Fruit fly (Drosophila melanogaster): ENCODE data around the gene Mdh1.

Gene Mdh1

DNA sequence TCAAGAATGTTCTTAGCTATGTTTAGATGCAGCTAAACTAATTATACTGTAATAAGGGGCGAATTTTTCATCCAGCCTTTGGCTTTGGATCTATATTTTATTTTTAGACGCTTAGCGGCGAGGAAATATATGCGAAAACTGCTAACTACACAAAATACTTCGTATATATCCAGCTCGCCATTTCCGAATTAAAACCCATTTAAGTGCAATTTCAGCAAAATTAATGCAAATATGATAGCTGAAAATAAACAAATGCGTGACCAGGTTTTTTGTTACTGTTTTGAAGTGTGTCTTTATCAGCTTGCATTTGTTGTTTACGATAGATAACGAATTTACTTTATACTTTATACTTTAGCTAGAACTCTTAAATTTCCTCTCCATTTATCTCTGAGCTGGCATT is 1.1 kb downstream of the Mdh1 start:
- no peak for TF ChIP-seq CG8301 (tag; optimal IDR thresholded peaks at IDR 0.05)
- TF ChIP-seq CG14655 (GFP tag; optimal IDR thresholded peaks at IDR 0.05) = no peak

DNA sequence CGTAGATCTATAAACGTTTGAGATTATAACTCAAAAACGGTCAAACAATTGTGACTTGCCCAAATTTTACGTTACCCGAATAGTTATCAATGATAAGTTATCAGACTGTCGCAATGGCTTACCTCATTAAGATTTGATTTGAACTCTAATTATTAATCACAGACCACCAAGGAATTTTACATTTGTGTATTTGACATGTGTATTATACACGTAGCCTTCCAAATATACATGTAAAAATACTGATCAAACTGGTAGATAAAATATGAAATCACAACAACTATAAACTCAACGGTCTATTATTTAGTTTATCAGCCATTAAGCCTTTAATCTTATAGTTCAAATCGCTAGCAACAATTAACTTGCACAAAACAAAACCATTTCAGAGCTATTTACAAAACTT is 2.7 kb downstream of the Mdh1 start:
- TF ChIP-seq CG17806 (tag; optimal IDR thresholded peaks at IDR 0.05) = no peak
- TF ChIP-seq CG9948 (tag; optimal IDR thresholded peaks at IDR 0.05) = no peak
- TF ChIP-seq CG15710 (tag; optimal IDR thresholded peaks at IDR 0.05) = no peak
- TF ChIP-seq CG32121 (GFP tag; IDR thresholded peaks at IDR 0.05) = no peak

DNA sequence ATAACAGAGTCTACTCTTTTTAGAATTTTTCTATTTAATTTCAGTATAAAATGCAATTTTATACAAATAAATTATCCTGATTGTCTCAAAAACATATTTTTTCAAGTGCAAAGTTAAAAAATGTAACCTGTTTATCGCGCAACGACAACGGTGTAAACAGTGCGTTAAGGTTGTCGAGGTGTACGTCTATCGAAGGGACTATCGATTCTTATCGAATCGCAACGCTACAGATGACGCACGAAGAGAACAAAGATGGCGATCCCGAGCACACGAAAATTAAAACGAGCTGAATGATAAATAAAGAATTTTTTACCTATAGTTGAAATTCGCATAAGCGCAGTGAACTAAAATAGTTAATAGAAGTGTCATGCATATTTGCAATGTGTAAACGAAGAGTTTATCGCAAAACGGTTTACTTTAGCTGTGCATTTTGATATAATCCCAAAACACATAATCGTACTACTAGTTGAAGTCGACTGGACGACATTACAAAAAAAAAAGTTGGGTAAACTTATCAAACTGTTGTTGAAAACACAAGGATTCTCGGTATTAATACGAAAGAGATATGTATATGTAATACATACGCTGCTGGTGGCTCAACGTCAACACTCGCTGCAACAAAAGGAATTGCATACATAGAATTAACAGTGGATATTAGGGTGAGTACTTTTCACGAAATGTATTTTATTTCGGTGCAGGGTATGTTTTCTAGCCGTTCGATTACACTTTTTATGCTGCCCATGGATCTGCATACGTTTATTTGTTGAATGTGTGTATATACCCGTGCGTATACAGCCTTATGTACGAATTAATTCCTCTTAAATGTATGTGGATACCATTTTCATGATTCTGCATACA is 8.0 kb downstream of the Mdh1 start, which contains the start of gene da:
Gene da, plus strand, starts transcription at position 237 of the 858 bp plus-strand sequence.
- TF ChIP-seq fd96Ca (GFP tag; IDR thresholded peaks at IDR 0.05) (no peak), CG34367 (tag; optimal IDR thresholded peaks at IDR 0.05) (peak; percentile 17), CG15710 (tag; optimal IDR thresholded peaks at IDR 0.05) (peak; percentile 39), CG4496 (GFP tag; IDR thresholded peaks at IDR 0.05) (peak; percentile 65; the same call in 2 of the 3 replicates), rn (GFP tag; IDR thresholded peaks at IDR 0.05) (no peak), CG8159 (tag; optimal IDR thresholded peaks at IDR 0.05) (peak; percentile 31), Pif1B (GFP tag; optimal IDR thresholded peaks at IDR 0.05) (no peak), CG12605 (GFP tag; IDR thresholded peaks at IDR 0.05) (peak; percentile 28), CG32121 (GFP tag; IDR thresholded peaks at IDR 0.05) (peak; percentile 61; the same call in 1 of the 2 replicates), CG17806 (tag; optimal IDR thresholded peaks at IDR 0.05) (peak; percentile 31), CG9948 (tag; optimal IDR thresholded peaks at IDR 0.05) (peak; percentile 32), gl (tag; optimal IDR thresholded peaks at IDR 0.05) (no peak), Pif1A (GFP tag; optimal IDR thresholded peaks at IDR 0.05) (peak; percentile 45), D1 (tag; optimal IDR thresholded peaks at IDR 0.05) (peak; percentile 72), CG8301 (tag; optimal IDR thresholded peaks at IDR 0.05) (peak; percentile 16), Snoo (tag; optimal IDR thresholded peaks at IDR 0.05) (peak; percentile 41), CG13204 (GFP tag; optimal IDR thresholded peaks at IDR 0.05) (no peak), EcR (GFP tag; optimal IDR thresholded peaks at IDR 0.05) (no peak), Ets98B (GFP tag; IDR thresholded peaks at IDR 0.05) (peak; percentile 67)

DNA sequence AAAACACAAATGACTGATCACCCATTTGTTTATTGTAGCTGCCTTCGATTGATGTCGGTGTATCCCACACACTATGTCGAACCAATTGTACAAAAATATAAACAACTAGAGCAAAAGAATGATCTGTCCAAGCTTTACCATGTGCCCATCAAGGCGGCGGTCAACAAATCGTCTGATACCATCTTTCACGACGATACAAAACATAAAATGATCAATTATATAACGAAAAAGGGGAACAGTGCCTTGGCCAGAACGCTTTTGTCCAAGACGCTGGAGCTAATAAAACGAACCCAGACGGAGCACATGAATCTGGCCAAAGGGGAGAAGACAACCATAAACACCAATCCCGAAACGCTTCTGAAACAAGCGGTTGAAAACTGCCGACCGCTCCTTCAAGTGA is 9.3 kb downstream of the Mdh1 start:
- TF ChIP-seq CG17806 (tag; optimal IDR thresholded peaks at IDR 0.05) = no peak
- no peak for TF ChIP-seq CG13204 (GFP tag; optimal IDR thresholded peaks at IDR 0.05)
- no peak for TF ChIP-seq Ets98B (GFP tag; IDR thresholded peaks at IDR 0.05)
- no peak for TF ChIP-seq CG4496 (GFP tag; IDR thresholded peaks at IDR 0.05)
- no peak for TF ChIP-seq rn (GFP tag; IDR thresholded peaks at IDR 0.05)
- no peak for TF ChIP-seq fd96Ca (GFP tag; IDR thresholded peaks at IDR 0.05)
- TF ChIP-seq Snoo (tag; optimal IDR thresholded peaks at IDR 0.05) = no peak
- TF ChIP-seq CG32121 (GFP tag; IDR thresholded peaks at IDR 0.05) = no peak
- TF ChIP-seq Pif1A (GFP tag; optimal IDR thresholded peaks at IDR 0.05) = no peak
- TF ChIP-seq gl (tag; optimal IDR thresholded peaks at IDR 0.05) = no peak
- TF ChIP-seq CG8301 (tag; optimal IDR thresholded peaks at IDR 0.05) = no peak
- TF ChIP-seq D1 (tag; optimal IDR thresholded peaks at IDR 0.05) = no peak

DNA sequence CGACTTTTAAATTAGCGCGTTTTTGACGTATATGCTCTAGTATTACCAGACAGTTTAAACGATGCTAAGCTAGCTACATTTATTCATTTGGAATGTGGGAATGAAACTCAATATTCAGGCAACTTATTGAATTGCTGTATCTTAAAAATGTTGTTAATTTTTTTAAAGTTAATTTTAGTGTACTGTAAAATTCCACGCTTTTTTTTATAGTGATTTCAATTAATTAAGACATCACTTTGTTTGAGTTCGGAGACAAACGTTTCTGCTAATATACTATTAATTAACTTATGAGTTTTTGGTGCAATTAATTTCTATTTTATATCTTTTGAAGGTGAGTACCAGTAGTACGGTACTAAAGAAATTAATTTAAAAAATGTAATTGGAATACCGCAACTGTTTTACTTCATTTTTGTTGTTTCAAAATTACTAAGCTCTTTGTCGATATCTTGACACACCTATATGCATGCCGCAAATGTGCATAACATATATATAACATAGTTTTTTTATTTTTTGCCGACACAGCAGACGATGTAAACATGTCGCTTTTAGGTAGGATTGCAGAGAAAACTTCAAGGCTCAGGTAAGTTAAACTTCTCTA is 9.8 kb downstream of the Mdh1 start, which contains the start of the genes Cdk1 and mRpS7:
Gene Cdk1, minus strand, starts transcription at position 55 of the 598 bp plus-strand sequence.
Gene mRpS7, plus strand, starts transcription at position 455 of the 598 bp plus-strand sequence.
- no peak for TF ChIP-seq CG14655 (GFP tag; optimal IDR thresholded peaks at IDR 0.05)
- peak; percentile 43 for TF ChIP-seq CG34367 (tag; optimal IDR thresholded peaks at IDR 0.05)
- TF ChIP-seq CG8301 (tag; optimal IDR thresholded peaks at IDR 0.05) = peak; percentile 55
- TF ChIP-seq Pif1A (GFP tag; optimal IDR thresholded peaks at IDR 0.05) = peak; percentile 39
- no peak for TF ChIP-seq gl (tag; optimal IDR thresholded peaks at IDR 0.05)
- peak; percentile 70; the same call in 2 of the 3 replicates for TF ChIP-seq CG4496 (GFP tag; IDR thresholded peaks at IDR 0.05)
- peak; percentile 45; the same call in 1 of the 2 replicates for TF ChIP-seq CG32121 (GFP tag; IDR thresholded peaks at IDR 0.05)
- TF ChIP-seq CG15710 (tag; optimal IDR thresholded peaks at IDR 0.05) = peak; percentile 61
- TF ChIP-seq CG8159 (tag; optimal IDR thresholded peaks at IDR 0.05) = peak; percentile 73
- TF ChIP-seq Ets98B (GFP tag; IDR thresholded peaks at IDR 0.05) = peak; percentile 46
- TF ChIP-seq CG9948 (tag; optimal IDR thresholded peaks at IDR 0.05) = peak; percentile 71
- TF ChIP-seq Snoo (tag; optimal IDR thresholded peaks at IDR 0.05) = peak; percentile 62
- peak; percentile 66 for TF ChIP-seq CG17806 (tag; optimal IDR thresholded peaks at IDR 0.05)
- no peak for TF ChIP-seq EcR (GFP tag; optimal IDR thresholded peaks at IDR 0.05)
- no peak for TF ChIP-seq CG10348 (GFP tag; IDR thresholded peaks at IDR 0.05)

DNA sequence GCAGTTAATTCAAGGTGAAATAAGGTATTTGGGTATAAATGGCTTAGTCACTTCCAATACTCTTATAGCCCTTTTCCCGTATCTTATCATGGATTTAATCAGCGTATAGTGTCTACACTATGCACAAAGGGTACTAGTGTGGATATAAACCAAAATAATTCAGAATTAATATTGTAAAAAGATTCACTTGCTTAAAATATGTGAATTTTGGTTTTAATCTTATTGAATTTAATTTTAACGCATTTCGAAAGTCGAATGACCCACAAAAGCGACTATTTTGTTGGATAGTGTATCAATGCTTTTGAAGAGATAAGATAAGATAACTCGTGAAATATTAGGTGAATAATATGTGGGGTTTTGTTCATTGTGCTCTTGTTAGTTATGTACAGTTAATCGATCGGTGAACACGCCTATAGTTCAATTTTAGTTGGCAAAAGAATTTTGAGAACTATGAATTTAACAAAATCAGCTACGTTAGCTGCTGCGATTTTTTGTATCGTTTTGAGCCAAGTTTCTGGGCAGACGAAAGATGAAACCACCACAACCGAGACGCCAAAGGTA is 14.2 kb downstream of the Mdh1 start, which contains the start of gene CG5096:
Gene CG5096, plus strand, starts transcription at position 374 of the 561 bp plus-strand sequence.
- TF ChIP-seq CG17806 (tag; optimal IDR thresholded peaks at IDR 0.05) (peak; percentile 60), Ets98B (GFP tag; IDR thresholded peaks at IDR 0.05) (peak; percentile 37), Snoo (tag; optimal IDR thresholded peaks at IDR 0.05) (peak; percentile 54), CG13204 (GFP tag; optimal IDR thresholded peaks at IDR 0.05) (no peak), Pif1B (GFP tag; optimal IDR thresholded peaks at IDR 0.05) (no peak), CG34367 (tag; optimal IDR thresholded peaks at IDR 0.05) (peak; percentile 3), EcR (GFP tag; optimal IDR thresholded peaks at IDR 0.05) (no peak), CG15710 (tag; optimal IDR thresholded peaks at IDR 0.05) (peak; percentile 53), fd96Ca (GFP tag; IDR thresholded peaks at IDR 0.05) (no peak), CG12605 (GFP tag; IDR thresholded peaks at IDR 0.05) (no peak), CG4496 (GFP tag; IDR thresholded peaks at IDR 0.05) (peak; percentile 72), gl (tag; optimal IDR thresholded peaks at IDR 0.05) (no peak), CG8301 (tag; optimal IDR thresholded peaks at IDR 0.05) (no peak), Pif1A (GFP tag; optimal IDR thresholded peaks at IDR 0.05) (no peak), CG9948 (tag; optimal IDR thresholded peaks at IDR 0.05) (peak; percentile 32), CG14655 (GFP tag; optimal IDR thresholded peaks at IDR 0.05) (no peak), CG8159 (tag; optimal IDR thresholded peaks at IDR 0.05) (no peak), CG10348 (GFP tag; IDR thresholded peaks at IDR 0.05) (no peak), D1 (tag; optimal IDR thresholded peaks at IDR 0.05) (no peak), rn (GFP tag; IDR thresholded peaks at IDR 0.05) (no peak), CG32121 (GFP tag; IDR thresholded peaks at IDR 0.05) (peak; percentile 41; the same call in 1 of the 2 replicates)
